Fruit fly (Drosophila melanogaster): ENCODE data around the gene Atg18b.

DNA sequence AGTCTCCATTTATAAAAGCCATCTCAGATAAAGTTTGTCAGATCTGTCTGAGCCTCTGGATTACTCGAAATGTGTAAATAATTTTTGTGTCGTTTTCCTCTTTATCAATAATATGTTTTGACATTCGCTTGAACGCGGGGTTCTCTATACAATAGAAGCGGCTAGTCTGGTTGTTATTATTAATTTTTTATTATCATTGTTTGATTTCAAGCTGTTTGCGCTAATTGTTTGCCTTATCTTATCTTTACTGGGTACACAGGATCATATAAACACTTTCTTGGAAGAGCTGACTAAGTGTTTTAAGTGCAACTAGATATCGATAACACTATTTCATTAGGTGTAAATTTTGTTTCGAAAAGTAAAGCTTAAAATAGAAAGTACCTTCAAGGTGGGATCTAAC, 47.8 kb upstream of the Atg18b start:
- no peak for TF ChIP-seq Ets98B (GFP tag; IDR thresholded peaks at IDR 0.05)
- no peak for TF ChIP-seq rn (GFP tag; IDR thresholded peaks at IDR 0.05)
- no peak for TF ChIP-seq CG13204 (GFP tag; optimal IDR thresholded peaks at IDR 0.05)
- no peak for TF ChIP-seq CG8159 (tag; optimal IDR thresholded peaks at IDR 0.05)
- no peak for TF ChIP-seq CG10348 (GFP tag; IDR thresholded peaks at IDR 0.05)
- TF ChIP-seq gl (tag; optimal IDR thresholded peaks at IDR 0.05), result no peak
- no peak for TF ChIP-seq CG34367 (tag; optimal IDR thresholded peaks at IDR 0.05)
- no peak for TF ChIP-seq Snoo (tag; optimal IDR thresholded peaks at IDR 0.05)
- TF ChIP-seq CG32121 (GFP tag; IDR thresholded peaks at IDR 0.05), result no peak

Measured in whole organism, pupa.